Worm (Caenorhabditis elegans): ENCODE results near the gene F40F8.11.

Gene F40F8.11

ce11 chrII:11150976-11151375 is 18.6 kb upstream of the F40F8.11 start (continued):
- TF ChIP-seq snpc-3.4 (tag; optimal IDR thresholded peaks at IDR 0.05), result no peak
- no peak for TF ChIP-seq somi-1 (GFP tag; optimal IDR thresholded peaks at IDR 0.05)
- no peak for TF ChIP-seq unc-130 (GFP tag; optimal IDR thresholded peaks at IDR 0.05)
- no peak for TF ChIP-seq T26A5.8 (tag; optimal IDR thresholded peaks at IDR 0.05)
- TF ChIP-seq K11D2.4 (GFP tag; IDR thresholded peaks at IDR 0.05), result 0 out of 2 replicates have a peak, but pooled peaks have one; percentile 28
- peak; percentile 38 for TF ChIP-seq madf-10 (tag; optimal IDR thresholded peaks at IDR 0.05)

ce11 chrII:11149866-11150685 is 17.7 kb upstream of the F40F8.11 start:
- no peak for TF ChIP-seq snpc-3.4 (tag; optimal IDR thresholded peaks at IDR 0.05)
- no peak for TF ChIP-seq lsy-27 (tag; optimal IDR thresholded peaks at IDR 0.05; ENCODE audit: borderline replicate concordance, insufficient read depth)
- TF ChIP-seq unc-130 (GFP tag; optimal IDR thresholded peaks at IDR 0.05), result no peak
- TF ChIP-seq nhr-27 (tag; optimal IDR thresholded peaks at IDR 0.05), result no peak
- no peak for TF ChIP-seq snpc-1.3 (tag; optimal IDR thresholded peaks at IDR 0.05; ENCODE audit: insufficient read depth)
- no peak; the same call in 1 of the 2 replicates for TF ChIP-seq K11D2.4 (GFP tag; IDR thresholded peaks at IDR 0.05)
- TF ChIP-seq madf-3 (GFP tag; IDR thresholded peaks at IDR 0.05), result peak; percentile 77
- peak; percentile 52 for TF ChIP-seq F10E7.11 (tag; optimal IDR thresholded peaks at IDR 0.05)
- 0 out of 2 replicates have a peak, but pooled peaks have one; percentile 31 for TF ChIP-seq hmg-1.2 (GFP tag; IDR thresholded peaks at IDR 0.05)
- no peak for TF ChIP-seq egl-18 (GFP tag; IDR thresholded peaks at IDR 0.05)
- no peak for TF ChIP-seq Y79H2A.3 (GFP tag; conservative IDR thresholded peaks at IDR 0.05)
- no peak for TF ChIP-seq hlh-12 (tag; optimal IDR thresholded peaks at IDR 0.05)
- TF ChIP-seq repo-1 (tag; optimal IDR thresholded peaks at IDR 0.05), result peak; percentile 91
- TF ChIP-seq F55B11.4 (tag; optimal IDR thresholded peaks at IDR 0.05; ENCODE audit: borderline replicate concordance, insufficient read depth), result no peak
- TF ChIP-seq lin-40 (tag; optimal IDR thresholded peaks at IDR 0.05), result peak; percentile 10
- no peak for TF ChIP-seq rcor-1 (GFP tag; IDR thresholded peaks at IDR 0.05)
- TF ChIP-seq ceh-58 (GFP tag; IDR thresholded peaks at IDR 0.05), result no peak
- TF ChIP-seq ekl-4 (GFP tag; IDR thresholded peaks at IDR 0.05), result no peak
- TF ChIP-seq let-607 (tag; optimal IDR thresholded peaks at IDR 0.05), result peak; percentile 32 to 64
- no peak for TF ChIP-seq hmg-20 (GFP tag; IDR thresholded peaks at IDR 0.05)
- peak; percentile 24 for TF ChIP-seq nhr-80 (tag; optimal IDR thresholded peaks at IDR 0.05)
- peak; percentile 90 for TF ChIP-seq tlf-1 (GFP tag; optimal IDR thresholded peaks at IDR 0.05)
- TF ChIP-seq mcd-1 (GFP tag; IDR thresholded peaks at IDR 0.05), result peak; percentile 63
- TF ChIP-seq T07F8.4 (tag; optimal IDR thresholded peaks at IDR 0.05), result no peak
- no peak for TF ChIP-seq snpc-1.1 (tag; optimal IDR thresholded peaks at IDR 0.05; ENCODE audit: insufficient read depth)
- no peak for TF ChIP-seq madf-8 (GFP tag; conservative IDR thresholded peaks at IDR 0.05)
- TF ChIP-seq ceh-27 (GFP tag; optimal IDR thresholded peaks at IDR 0.05), result no peak
- TF ChIP-seq atf-7 (tag; optimal IDR thresholded peaks at IDR 0.05), result peak; percentile 80
- no peak for TF ChIP-seq him-1 (tag; optimal IDR thresholded peaks at IDR 0.05)
- no peak for TF ChIP-seq sptf-2 (GFP tag; optimal IDR thresholded peaks at IDR 0.05)
- no peak for TF ChIP-seq ceh-91 (GFP tag; IDR thresholded peaks at IDR 0.05)
- peak; percentile 95 for TF ChIP-seq Y53G8AR.9 (GFP tag; conservative IDR thresholded peaks at IDR 0.05)
- TF ChIP-seq mxl-1 (tag; optimal IDR thresholded peaks at IDR 0.05), result no peak
- no peak for TF ChIP-seq D2030.7 (GFP tag; IDR thresholded peaks at IDR 0.05)
- TF ChIP-seq mel-28 (tag; optimal IDR thresholded peaks at IDR 0.05; ENCODE audit: borderline replicate concordance), result no peak
- TF ChIP-seq bed-2 (GFP tag; IDR thresholded peaks at IDR 0.05), result no peak
- 0 out of 2 replicates have a peak, but pooled peaks have one; percentile 17 for TF ChIP-seq hsf-1 (GFP tag; IDR thresholded peaks at IDR 0.05)
- TF ChIP-seq fkh-3 (tag; optimal IDR thresholded peaks at IDR 0.05), result peak; percentile 19
- TF ChIP-seq B0336.3 (GFP tag; IDR thresholded peaks at IDR 0.05), result peak; percentile 95
- peak; percentile 12 for TF ChIP-seq B0261.1 (tag; optimal IDR thresholded peaks at IDR 0.05)
- no peak for TF ChIP-seq egrh-3 (GFP tag; IDR thresholded peaks at IDR 0.05)

Data from whole organism, young adult.